Fruit fly (Drosophila melanogaster): ENCODE measurements around the gene CG11714.

DNA sequence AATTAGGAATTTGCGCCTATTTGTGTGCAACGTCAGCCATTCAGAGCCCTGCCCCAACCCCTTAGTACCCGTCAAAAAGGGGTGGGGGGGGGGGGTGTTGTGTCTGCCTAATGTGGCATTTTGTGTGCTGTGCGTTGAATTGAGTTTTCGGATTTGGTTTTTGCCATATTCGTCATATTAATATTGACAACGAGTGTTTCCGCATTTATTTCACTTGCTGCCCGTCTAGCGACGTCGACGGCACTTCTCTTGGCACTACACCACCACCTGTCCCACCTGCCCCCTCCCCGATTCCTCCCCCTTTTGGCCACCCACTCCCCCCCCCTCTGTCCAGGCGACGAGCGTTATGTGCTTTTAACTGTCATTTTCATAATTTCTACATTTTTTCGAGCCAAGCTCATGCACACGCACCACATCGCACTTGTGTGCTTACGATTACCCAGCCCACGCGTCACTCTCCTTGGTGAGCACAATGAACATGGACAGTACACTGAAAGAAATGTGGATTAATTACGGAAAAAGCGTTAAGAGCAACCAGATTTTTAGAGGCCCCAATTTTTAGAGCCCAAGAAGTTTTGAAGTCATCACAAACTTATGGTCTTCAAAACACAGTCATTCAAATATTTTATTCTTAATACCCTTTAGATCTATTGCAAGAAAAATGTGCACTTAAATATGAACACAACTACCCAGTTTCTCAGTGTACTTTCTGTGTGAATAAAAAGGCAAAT lies 7.0 kb downstream of the CG11714 start:
- TF ChIP-seq pan (optimal IDR thresholded peaks at IDR 0.05) (no peak), CG8478 (optimal IDR thresholded peaks at IDR 0.05) (no peak), Dll (optimal IDR thresholded peaks at IDR 0.05) (no peak), usp (GFP tag; optimal IDR thresholded peaks at IDR 0.05) (no peak), psq (optimal IDR thresholded peaks at IDR 0.05) (no peak)
